Fruit fly (Drosophila melanogaster): ENCODE data around the gene CG42699.

The CG42699 gene

DNA sequence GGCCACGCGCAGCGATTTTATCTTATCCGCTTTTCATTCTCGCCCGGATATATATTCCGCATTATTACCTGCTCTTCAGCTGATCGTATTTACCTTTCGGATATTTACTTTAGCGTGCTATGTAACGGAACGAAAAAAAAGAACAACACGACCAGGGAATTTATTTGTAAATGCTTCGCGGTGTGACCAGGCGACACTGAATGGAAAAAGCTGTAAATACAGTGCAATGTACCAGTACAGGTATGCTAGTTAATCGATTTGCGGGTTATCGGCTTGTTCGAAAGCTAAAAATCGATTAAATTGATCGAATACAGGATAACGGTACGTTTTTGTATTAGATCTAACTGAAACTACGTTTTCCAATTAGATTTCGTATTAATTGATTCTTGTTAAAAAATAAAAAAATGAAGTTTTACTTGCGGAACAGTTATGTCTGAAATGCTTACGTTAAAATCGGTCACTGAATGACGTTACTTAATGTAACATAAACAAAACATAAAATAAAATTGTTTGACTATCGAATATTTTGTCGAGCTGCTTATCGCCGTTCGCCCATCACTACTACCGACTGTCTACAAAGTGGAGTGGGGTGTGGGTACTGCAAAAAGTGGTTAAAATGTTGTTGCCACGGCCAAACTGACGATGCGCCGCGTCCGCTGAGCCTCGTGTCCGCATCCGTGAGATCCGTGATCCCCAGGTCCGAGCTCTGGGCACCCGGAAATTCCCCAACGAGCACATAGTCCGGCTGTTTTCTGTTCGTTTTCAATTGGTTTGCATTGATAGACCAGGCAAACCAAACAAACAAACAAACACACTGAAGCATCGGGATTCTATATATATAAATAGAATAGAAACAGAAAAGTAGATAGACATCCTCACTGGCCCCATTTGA, at the start of gene CG42699, which contains the start of gene MAPk-Ak2 (continued):
- TF ChIP-seq Sox14 (GFP tag; optimal IDR thresholded peaks at IDR 0.05), result peak; percentile 16
- no peak for TF ChIP-seq Gug (GFP tag; IDR thresholded peaks at IDR 0.05)
- no peak for TF ChIP-seq CG11902 (GFP tag; optimal IDR thresholded peaks at IDR 0.05)
- peak; percentile 34; the same call in 2 of the 3 replicates for TF ChIP-seq CG6163 (GFP tag; IDR thresholded peaks at IDR 0.05)
- peak; percentile 8 for TF ChIP-seq OdsH (GFP tag; optimal IDR thresholded peaks at IDR 0.05)
- peak; percentile 65 to 80 for TF ChIP-seq ss (GFP tag; optimal IDR thresholded peaks at IDR 0.05)
- TF ChIP-seq CG34406 (GFP tag; optimal IDR thresholded peaks at IDR 0.05), result peak; percentile 58
- TF ChIP-seq vri (GFP tag; optimal IDR thresholded peaks at IDR 0.05), result peak; percentile 57
- peak; percentile 38 for TF ChIP-seq Eip75B (GFP tag; optimal IDR thresholded peaks at IDR 0.05)
- 0 out of 3 replicates have a peak, but pooled peaks have one; percentile 22 for TF ChIP-seq CG8119 (GFP tag; IDR thresholded peaks at IDR 0.05)

DNA sequence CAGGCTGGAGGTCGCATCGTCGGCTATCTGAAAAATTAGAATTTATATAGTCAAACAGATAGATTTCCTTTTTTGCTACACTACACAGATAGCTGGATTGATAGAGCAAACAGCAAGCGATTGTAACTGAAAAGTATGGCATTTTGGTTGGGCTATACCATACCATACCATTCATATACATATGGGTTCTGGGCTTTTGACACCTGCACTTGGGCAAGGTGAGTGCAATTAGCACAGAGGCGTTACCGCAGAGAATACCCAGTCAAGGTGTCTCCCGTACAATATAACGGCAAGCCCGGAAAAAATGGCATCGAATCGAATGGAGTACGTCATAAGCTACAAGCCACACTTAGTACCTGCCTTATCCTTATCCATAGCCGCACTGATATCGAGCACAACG, 49.6 kb upstream of the CG42699 start:
- TF ChIP-seq Hr39 (GFP tag; optimal IDR thresholded peaks at IDR 0.05), result no peak
- no peak for TF ChIP-seq CG6854 (GFP tag; optimal IDR thresholded peaks at IDR 0.05)
- no peak for TF ChIP-seq pdm3 (GFP tag; optimal IDR thresholded peaks at IDR 0.05)
- TF ChIP-seq CG10669 (GFP tag; optimal IDR thresholded peaks at IDR 0.05), result no peak
- TF ChIP-seq Sox102F (GFP tag; optimal IDR thresholded peaks at IDR 0.05), result no peak
- no peak for TF ChIP-seq CG1621 (tag; optimal IDR thresholded peaks at IDR 0.05)
- TF ChIP-seq CG6163 (GFP tag; IDR thresholded peaks at IDR 0.05), result no peak
- TF ChIP-seq CG32006 (GFP tag; optimal IDR thresholded peaks at IDR 0.05), result no peak
- TF ChIP-seq CG6276 (GFP tag; optimal IDR thresholded peaks at IDR 0.05), result no peak
- TF ChIP-seq fd85E (GFP tag; optimal IDR thresholded peaks at IDR 0.05), result no peak
- TF ChIP-seq Gug (GFP tag; IDR thresholded peaks at IDR 0.05), result no peak
- TF ChIP-seq cyc (GFP tag; optimal IDR thresholded peaks at IDR 0.05), result no peak
- no peak for TF ChIP-seq fd59A (GFP tag; optimal IDR thresholded peaks at IDR 0.05)

DNA sequence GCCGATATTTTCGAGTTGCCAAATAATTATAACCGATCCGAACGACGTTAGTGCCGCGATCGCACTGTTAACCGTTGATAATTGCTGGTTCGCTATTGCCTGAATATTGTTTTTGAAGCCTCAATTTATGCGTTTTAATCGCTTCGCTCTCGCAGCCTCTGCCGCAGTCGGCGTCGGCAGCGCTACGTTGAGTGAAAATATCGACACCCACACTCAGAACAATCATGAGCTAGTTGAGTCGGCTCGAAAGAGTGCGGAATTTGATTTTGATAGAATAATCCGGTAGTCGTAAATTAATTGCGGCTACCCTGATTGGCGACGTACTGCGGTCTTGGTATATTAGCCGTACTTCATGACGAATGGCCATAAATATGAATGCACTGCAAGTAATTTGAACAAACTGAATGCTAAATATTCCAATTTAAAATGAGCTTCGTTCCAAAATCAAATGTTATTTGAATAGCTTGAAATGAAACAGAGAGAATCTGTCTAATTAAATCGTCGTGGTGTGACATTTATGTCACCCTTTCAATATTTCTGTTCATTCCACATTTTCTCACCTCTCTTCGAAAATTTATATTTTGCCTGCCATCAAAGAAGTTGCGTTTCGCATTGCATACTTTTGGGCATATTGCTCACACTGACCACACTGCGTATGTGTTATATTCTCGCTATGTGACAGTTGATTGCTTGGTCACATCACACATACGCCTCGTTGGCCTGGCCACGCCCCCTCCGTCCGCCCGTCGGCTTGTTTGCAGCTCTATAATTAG, 48.7 kb upstream of the CG42699 start:
- TF ChIP-seq CG8632 (GFP tag; optimal IDR thresholded peaks at IDR 0.05) (no peak), svp (GFP tag) (peak; percentile 66), CG15336 (GFP tag; IDR thresholded peaks at IDR 0.05) (0 out of 2 replicates have a peak, but pooled peaks have one; percentile 31), net (GFP tag; optimal IDR thresholded peaks at IDR 0.05) (no peak), dac (GFP tag; optimal IDR thresholded peaks at IDR 0.05) (no peak), fd85E (GFP tag; optimal IDR thresholded peaks at IDR 0.05) (no peak), Sox102F (GFP tag; optimal IDR thresholded peaks at IDR 0.05) (peak; percentile 14), Eip78C (GFP tag) (peak; percentile 52), CG8119 (GFP tag; IDR thresholded peaks at IDR 0.05) (0 out of 3 replicates have a peak, but pooled peaks have one; percentile 21), esn (GFP tag; optimal IDR thresholded peaks at IDR 0.05) (peak; percentile 34), Hr4 (GFP tag; optimal IDR thresholded peaks at IDR 0.05) (peak; percentile 1)

DNA sequence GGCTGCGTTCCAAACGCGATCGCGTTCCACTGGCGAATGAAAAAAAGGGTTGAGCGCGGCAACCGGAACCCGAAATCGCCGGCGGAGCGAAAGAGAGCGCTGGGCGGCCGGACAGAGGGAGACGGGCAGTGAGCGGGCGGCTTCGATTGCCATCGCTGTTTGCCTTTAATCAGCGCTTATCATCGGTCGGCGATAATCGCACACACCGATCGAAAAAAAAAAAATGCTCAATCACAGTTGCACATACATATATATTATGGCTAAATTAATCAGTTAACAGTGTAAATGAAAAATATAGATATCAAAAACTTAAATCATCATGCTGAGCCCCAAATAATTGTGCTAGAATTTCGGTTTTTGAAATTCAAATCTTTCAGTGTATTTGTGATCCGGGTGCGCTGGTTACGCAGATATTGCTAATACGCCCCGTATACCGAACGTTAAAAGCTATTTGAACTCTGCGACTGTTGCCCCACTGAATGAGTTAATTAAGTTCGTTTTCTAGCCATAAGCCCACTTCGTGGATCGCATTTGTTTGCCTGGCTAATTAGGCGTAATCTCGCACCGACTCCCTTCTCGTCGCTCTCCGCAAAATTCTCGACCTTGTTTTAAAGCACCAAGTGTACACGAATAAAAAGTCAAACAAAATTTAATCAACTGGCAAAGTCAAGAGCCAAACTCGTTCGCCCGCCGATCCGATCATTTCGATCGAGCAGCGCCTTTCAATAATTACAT, 46.4 kb upstream of the CG42699 start, which contains the start of gene CG33080:
TSS of gene CG33080 (minus strand) at position 38 of the 735 bp plus-strand sequence.
- TF ChIP-seq CG10631 (GFP tag; optimal IDR thresholded peaks at IDR 0.05) (no peak), fkh (GFP tag; optimal IDR thresholded peaks at IDR 0.05) (no peak), spab (GFP tag; optimal IDR thresholded peaks at IDR 0.05) (no peak), CG11294 (GFP tag; IDR thresholded peaks at IDR 0.05) (no peak), salr (GFP tag; optimal IDR thresholded peaks at IDR 0.05) (no peak), Blimp-1 (GFP tag; optimal IDR thresholded peaks at IDR 0.05) (no peak), cyc (GFP tag; optimal IDR thresholded peaks at IDR 0.05) (peak; percentile 7), Ets96B (tag; optimal IDR thresholded peaks at IDR 0.05) (no peak), Hr4 (GFP tag; optimal IDR thresholded peaks at IDR 0.05) (no peak), Hr39 (GFP tag; optimal IDR thresholded peaks at IDR 0.05) (peak; percentile 20), Eip75B (GFP tag; optimal IDR thresholded peaks at IDR 0.05) (no peak), Sox102F (GFP tag; optimal IDR thresholded peaks at IDR 0.05) (no peak), topi (GFP tag; optimal IDR thresholded peaks at IDR 0.05) (peak; percentile 39), Eip93F (GFP tag; optimal IDR thresholded peaks at IDR 0.05) (no peak), CG7368 (GFP tag; optimal IDR thresholded peaks at IDR 0.05) (no peak), Ets21C (GFP tag; optimal IDR thresholded peaks at IDR 0.05) (no peak), eg (GFP tag; IDR thresholded peaks at IDR 0.05) (no peak), Met (GFP tag; optimal IDR thresholded peaks at IDR 0.05) (peak; percentile 41), CG15336 (GFP tag; IDR thresholded peaks at IDR 0.05) (no peak)
